Worm (Caenorhabditis elegans) whole organism, young adult: Measurements from ENCODE around the gene lin-49.

Experiments used
- B0336.3 ChIP-seq: fragments of 200-800 bp; sonication (Bioruptor generic); IDR thresholded peaks from 2 replicates; pipeline ENCODE4 v1.3.6; 2022; ENCODE audit warnings: missing genetic modification characterization, missing compliant biosample characterization
- F39B2.1 ChIP-seq: fragments of 200-800 bp; sonication (Bioruptor generic); IDR thresholded peaks from 2 replicates; pipeline ENCODE4 v1.3.6; 2022; ENCODE audit warnings: missing genetic modification reagents, missing genetic modification characterization, missing compliant biosample characterization
- ama-1 ChIP-seq, 3 experiments: fragments of 150-350 bp in 1 of 3; sonication (generic microtip) in 2 of 3; optimal IDR thresholded peaks; 2 replicates each; lab custom pipeline; 2014 to 2018; ENCODE audit warnings: missing biosample characterization in 2 of 3, missing genetic modification characterization in 2 of 3, missing genetic modification reagents in 2 of 3
- aptf-2 ChIP-seq: fragments of 200-800 bp; sonication (Bioruptor generic); conservative IDR thresholded peaks from 2 replicates; pipeline ENCODE4 v1.3.6; 2022; ENCODE audit warnings: missing genetic modification reagents, missing genetic modification characterization, missing compliant biosample characterization
- attf-3 ChIP-seq: fragments of 200-800 bp; sonication (Bioruptor generic); conservative IDR thresholded peaks from 2 replicates; pipeline ENCODE4 v1.3.6; 2022; ENCODE audit warnings: missing genetic modification reagents, missing genetic modification characterization, missing compliant biosample characterization
- ets-4 ChIP-seq: fragments of 200-800 bp; sonication (Bioruptor generic); optimal IDR thresholded peaks from 2 replicates; lab custom pipeline; 2018; ENCODE audit warnings: mild to moderate bottlenecking, missing genetic modification characterization, missing compliant biosample characterization
- nfya-1 ChIP-seq: sonication (generic microtip); optimal IDR thresholded peaks from 2 replicates; lab custom pipeline; 2017; ENCODE audit warnings: antibody characterized with exemption, missing compliant biosample characterization, missing genetic modification characterization, borderline replicate concordance; ENCODE audit not compliant: insufficient read depth
- nhr-27 ChIP-seq: fragments of 200-800 bp; sonication (Bioruptor generic); optimal IDR thresholded peaks from 2 replicates; lab custom pipeline; 2018; ENCODE audit warnings: mild to moderate bottlenecking, missing genetic modification characterization, moderate library complexity, missing compliant biosample characterization
- pha-4 ChIP-seq: fragments of 150-350 bp; sonication (generic microtip); optimal IDR thresholded peaks from 2 replicates; lab custom pipeline; 2014; ENCODE audit warnings: missing biosample characterization, missing genetic modification reagents, missing genetic modification characterization
- rec-8 ChIP-seq, 2 experiments: sonication (generic microtip); optimal IDR thresholded peaks; 2 replicates each; lab custom pipeline; 2016; ENCODE audit warnings: mild to moderate bottlenecking in 2 of 2, missing genetic modification characterization in 2 of 2, missing genetic modification reagents in 2 of 2, missing genotype in 2 of 2, missing biosample characterization in 1 of 2, missing compliant biosample characterization in 1 of 2, moderate library complexity in 1 of 2
- unc-62 ChIP-seq: fragments of 150-350 bp; optimal IDR thresholded peaks from 2 replicates; lab custom pipeline; 2014; ENCODE audit warnings: missing biosample characterization, missing genetic modification reagents, missing genetic modification characterization
- xnd-1 ChIP-seq: sonication (generic microtip); optimal IDR thresholded peaks from 2 replicates; lab custom pipeline; 2016; ENCODE audit warnings: missing genotype, missing genetic modification reagents, missing genetic modification characterization, missing compliant biosample characterization
- ztf-18 ChIP-seq: sonication (generic microtip); optimal IDR thresholded peaks from 2 replicates; lab custom pipeline; 2016; ENCODE audit warnings: missing genotype, mild to moderate bottlenecking, missing genetic modification characterization, missing compliant biosample characterization

- TF ChIP-seq ama-1 (optimal IDR thresholded peaks at IDR 0.05; lab: Kevin White, UChicago) (no peak), ama-1 (GFP tag; optimal IDR thresholded peaks at IDR 0.05; lab: Kevin White, UChicago) (no peak), B0336.3 (no peak), attf-3 (GFP tag; lab: Robert Waterston, UW) (no peak), nhr-27 (no peak), nfya-1 (tag; lab: Kevin White, UChicago) (no peak), ets-4 (GFP tag; lab: Kevin White, UChicago) (no peak), F39B2.1 (GFP tag; lab: Robert Waterston, UW) (no peak), pha-4 (no peak), ztf-18 (tag; lab: Kevin White, UChicago) (no peak), unc-62 (GFP tag; lab: Kevin White, UChicago) (no peak), xnd-1 (no peak), rec-8 (tag; optimal IDR thresholded peaks at IDR 0.05; lab: Kevin White, UChicago) (no peak), aptf-2 (GFP tag; lab: Robert Waterston, UW) (no peak)
Observed at ce11 chrIV:8651835-8652234, 31.4 kb downstream of the lin-49 start, which contains the start of gene C49C8.8.
